Fruit fly (Drosophila melanogaster) whole organism, embryonic: ENCODE measurements around the gene Uba2.

ENCODE experiments used
- Abd-B ChIP-seq: fragments of 200-800 bp; sonication (Bioruptor generic); optimal IDR thresholded peaks from 2 replicates; lab custom pipeline; 2018; ENCODE audit warnings: missing biosample characterization, mild to moderate bottlenecking, missing genetic modification characterization, moderate library complexity
- Bteb2 ChIP-seq: fragments of 200-800 bp; sonication (Bioruptor generic); optimal IDR thresholded peaks from 2 replicates; lab custom pipeline; 2016; ENCODE audit warnings: missing biosample characterization, missing genetic modification characterization
- CG10267 ChIP-seq: fragments of 200-800 bp; sonication (Bioruptor generic); optimal IDR thresholded peaks from 2 replicates; lab custom pipeline; 2018; ENCODE audit warnings: missing biosample characterization, mild to moderate bottlenecking, missing genetic modification characterization, moderate library complexity
- CG10654 ChIP-seq: fragments of 200-800 bp; sonication (Bioruptor generic); optimal IDR thresholded peaks from 2 replicates; lab custom pipeline; 2016; ENCODE audit warnings: missing biosample characterization, missing genetic modification characterization
- CG11695 ChIP-seq: fragments of 200-800 bp; sonication (Bioruptor generic); IDR thresholded peaks from 3 replicates; pipeline ENCODE4 v1.3.6; 2022; ENCODE audit warnings: missing biosample characterization, missing genetic modification characterization
- CG13287 ChIP-seq: fragments of 200-800 bp; sonication (Bioruptor generic); IDR thresholded peaks from 2 replicates; pipeline ENCODE4 v1.3.6; 2022; ENCODE audit warnings: missing biosample characterization, missing genetic modification characterization; ENCODE audit not compliant: partially characterized antibody
- CG13424 ChIP-seq: fragments of 200-800 bp; sonication (Bioruptor generic); optimal IDR thresholded peaks from 2 replicates; lab custom pipeline; 2019; ENCODE audit warnings: missing biosample characterization, mild to moderate bottlenecking, missing genetic modification characterization, moderate library complexity
- CG13624 ChIP-seq: fragments of 200-800 bp; sonication (Bioruptor generic); optimal IDR thresholded peaks from 2 replicates; lab custom pipeline; 2016; ENCODE audit warnings: missing biosample characterization, missing genetic modification characterization
- CG14014 ChIP-seq: fragments of 200-800 bp; sonication (Bioruptor generic); IDR thresholded peaks from 2 replicates; pipeline ENCODE4 v1.3.6; 2022; ENCODE audit warnings: missing biosample characterization, missing genetic modification characterization
- CG14441 ChIP-seq: fragments of 200-800 bp; sonication (Bioruptor generic); IDR thresholded peaks from 2 replicates; pipeline ENCODE4 v1.3.6; 2022; ENCODE audit warnings: missing biosample characterization, missing genetic modification characterization
- CG14710 ChIP-seq: fragments of 200-800 bp; sonication (Bioruptor generic); optimal IDR thresholded peaks from 3 replicates; lab custom pipeline; 2019; ENCODE audit warnings: missing biosample characterization, mild to moderate bottlenecking, missing genetic modification characterization, moderate library complexity
- CG14860 ChIP-seq: fragments of 200-800 bp; sonication (Bioruptor generic); IDR thresholded peaks from 3 replicates; pipeline ENCODE4 v1.3.6; 2022; ENCODE audit warnings: missing biosample characterization, missing genetic modification characterization; ENCODE audit not compliant: partially characterized antibody
- CG15011 ChIP-seq: fragments of 200-800 bp; sonication (Bioruptor generic); optimal IDR thresholded peaks from 3 replicates; lab custom pipeline; 2018; ENCODE audit warnings: missing biosample characterization, mild to moderate bottlenecking, missing genetic modification characterization
- CG17328 ChIP-seq: fragments of 200-800 bp; sonication (Bioruptor generic); IDR thresholded peaks from 2 replicates; pipeline ENCODE4 v1.3.6; 2022; ENCODE audit warnings: missing biosample characterization, missing genetic modification characterization
- CG18262 ChIP-seq: fragments of 200-800 bp; optimal IDR thresholded peaks from 3 replicates; lab custom pipeline; 2019; ENCODE audit warnings: missing biosample characterization, mild to moderate bottlenecking, missing genetic modification characterization, moderate library complexity
- CG2202 ChIP-seq: fragments of 200-800 bp; sonication (Bioruptor generic); optimal IDR thresholded peaks from 2 replicates; lab custom pipeline; 2018; ENCODE audit warnings: missing biosample characterization, mild to moderate bottlenecking, missing genetic modification characterization
- CG2712 ChIP-seq: fragments of 200-800 bp; optimal IDR thresholded peaks from 3 replicates; lab custom pipeline; 2019; ENCODE audit warnings: missing biosample characterization, mild to moderate bottlenecking, missing genetic modification characterization, moderate library complexity
- CG3847 ChIP-seq: fragments of 200-800 bp; sonication (Bioruptor generic); IDR thresholded peaks from 2 replicates; pipeline ENCODE4 v1.3.6; 2022; ENCODE audit warnings: missing biosample characterization, missing genetic modification characterization
- CG4360 ChIP-seq: fragments of 200-800 bp; sonication (Bioruptor generic); IDR thresholded peaks from 2 replicates; pipeline ENCODE4 v1.3.6; 2022; ENCODE audit warnings: missing biosample characterization, missing genetic modification characterization
- CG6791 ChIP-seq: fragments of 200-800 bp; sonication (Bioruptor generic); IDR thresholded peaks from 3 replicates; pipeline ENCODE4 v1.3.6; 2022; ENCODE audit warnings: missing biosample characterization, missing genetic modification characterization; ENCODE audit not compliant: partially characterized antibody
- CG6854 ChIP-seq: fragments of 200-800 bp; sonication (Bioruptor generic); optimal IDR thresholded peaks from 3 replicates; lab custom pipeline; 2017; ENCODE audit warnings: missing biosample characterization, mild to moderate bottlenecking, missing genetic modification characterization
- CG7839 ChIP-seq: fragments of 200-800 bp; sonication (Bioruptor generic); optimal IDR thresholded peaks from 3 replicates; lab custom pipeline; 2018; ENCODE audit warnings: missing biosample characterization, mild to moderate bottlenecking, missing genetic modification characterization, moderate library complexity
- CG8388 ChIP-seq: fragments of 200-800 bp; sonication (Bioruptor generic); optimal IDR thresholded peaks from 2 replicates; lab custom pipeline; 2019; ENCODE audit warnings: missing biosample characterization, mild to moderate bottlenecking, missing genetic modification characterization, moderate library complexity
- CG8944 ChIP-seq: fragments of 200-800 bp; sonication (Bioruptor generic); optimal IDR thresholded peaks from 3 replicates; lab custom pipeline; 2016; ENCODE audit warnings: missing biosample characterization, missing genetic modification characterization
- CG9437 ChIP-seq: fragments of 200-800 bp; sonication (Bioruptor generic); optimal IDR thresholded peaks from 2 replicates; lab custom pipeline; 2018; ENCODE audit warnings: missing biosample characterization, mild to moderate bottlenecking, missing genetic modification characterization
- CG9727 ChIP-seq: fragments of 200-800 bp; sonication (Bioruptor generic); optimal IDR thresholded peaks from 3 replicates; lab custom pipeline; 2017; ENCODE audit warnings: missing biosample characterization, mild to moderate bottlenecking, missing genetic modification characterization
- Dek ChIP-seq: fragments of 200-800 bp; sonication (Bioruptor generic); optimal IDR thresholded peaks from 3 replicates; lab custom pipeline; 2019; ENCODE audit warnings: missing biosample characterization, mild to moderate bottlenecking, missing genetic modification characterization, moderate library complexity
- Dip2 ChIP-seq: fragments of 200-800 bp; sonication (Bioruptor generic); IDR thresholded peaks from 2 replicates; pipeline ENCODE4 v1.3.6; 2022; ENCODE audit warnings: missing biosample characterization, missing genetic modification characterization
- Fer1 ChIP-seq: fragments of 200-800 bp; sonication (Bioruptor generic); optimal IDR thresholded peaks from 2 replicates; lab custom pipeline; 2017; ENCODE audit warnings: missing biosample characterization, mild to moderate bottlenecking, missing genetic modification characterization
- Gug ChIP-seq: fragments of 200-800 bp; sonication (Bioruptor generic); IDR thresholded peaks from 4 replicates; pipeline ENCODE4 v1.3.6; 2022; ENCODE audit warnings: missing biosample characterization, missing genetic modification characterization
- Mes4 ChIP-seq: fragments of 200-800 bp; sonication (Bioruptor generic); optimal IDR thresholded peaks from 2 replicates; lab custom pipeline; 2016; ENCODE audit warnings: missing biosample characterization, missing genetic modification characterization
- Ptx1 ChIP-seq: fragments of 200-800 bp; sonication (Bioruptor generic); IDR thresholded peaks from 2 replicates; pipeline ENCODE4 v1.3.6; 2022; ENCODE audit warnings: missing biosample characterization, missing genetic modification characterization
- Xrp1 ChIP-seq: fragments of 200-800 bp; sonication (Bioruptor generic); IDR thresholded peaks from 2 replicates; pipeline ENCODE4 v1.3.6; 2022; ENCODE audit warnings: missing biosample characterization, missing genetic modification characterization
- abd-A ChIP-seq: fragments of 200-800 bp; sonication (Bioruptor generic); optimal IDR thresholded peaks from 3 replicates; lab custom pipeline; 2019; ENCODE audit warnings: missing biosample characterization, mild to moderate bottlenecking, missing genetic modification characterization, moderate library complexity
- ato ChIP-seq: fragments of 200-800 bp; sonication (Bioruptor generic); IDR thresholded peaks from 2 replicates; pipeline ENCODE4 v1.3.6; 2022; ENCODE audit warnings: missing biosample characterization, missing genetic modification characterization; ENCODE audit not compliant: partially characterized antibody
- bbx ChIP-seq: fragments of 200-800 bp; sonication (Bioruptor generic); IDR thresholded peaks from 2 replicates; pipeline ENCODE4 v1.3.6; 2022; ENCODE audit warnings: missing biosample characterization, missing genetic modification characterization; ENCODE audit not compliant: partially characterized antibody
- btn ChIP-seq: fragments of 200-800 bp; sonication (Bioruptor generic); optimal IDR thresholded peaks from 2 replicates; lab custom pipeline; 2016; ENCODE audit warnings: missing biosample characterization, missing genetic modification characterization
- ems ChIP-seq: fragments of 200-800 bp; sonication (Bioruptor generic); optimal IDR thresholded peaks from 3 replicates; lab custom pipeline; 2016; ENCODE audit warnings: missing biosample characterization, missing genetic modification characterization
- fd102C ChIP-seq: fragments of 200-800 bp; sonication (Bioruptor generic); optimal IDR thresholded peaks from 2 replicates; lab custom pipeline; 2018; ENCODE audit warnings: missing biosample characterization, mild to moderate bottlenecking, missing genetic modification characterization, moderate library complexity
- gcm2 ChIP-seq: fragments of 200-800 bp; sonication (Bioruptor generic); optimal IDR thresholded peaks from 2 replicates; lab custom pipeline; 2016; ENCODE audit warnings: missing biosample characterization, missing genetic modification characterization
- gro ChIP-seq: fragments of 200-800 bp; sonication (Bioruptor generic); optimal IDR thresholded peaks from 2 replicates; lab custom pipeline; 2016; ENCODE audit warnings: missing biosample characterization, missing genetic modification characterization
- jing ChIP-seq: fragments of 200-800 bp; sonication (Bioruptor generic); optimal IDR thresholded peaks from 2 replicates; lab custom pipeline; 2018; ENCODE audit warnings: missing biosample characterization, mild to moderate bottlenecking, missing genetic modification characterization
- lbe ChIP-seq: fragments of 200-800 bp; sonication (Bioruptor generic); optimal IDR thresholded peaks from 2 replicates; lab custom pipeline; 2016; ENCODE audit warnings: missing biosample characterization, mild to moderate bottlenecking, missing genetic modification characterization
- pnt ChIP-seq: fragments of 200-800 bp; sonication (Bioruptor generic); optimal IDR thresholded peaks from 3 replicates; lab custom pipeline; 2016; ENCODE audit warnings: missing biosample characterization, missing genetic modification characterization
- sc ChIP-seq, 3 experiments: fragments of >200 bp in 2 of 3; fragments of 200-800 bp in 1 of 3; sonication (Bioruptor generic) in 1 of 3; optimal IDR thresholded peaks; 2 replicates in 2 of 3; 3 replicates in 1 of 3; lab custom pipeline; 2017; ENCODE audit warnings: mild to moderate bottlenecking in 1 of 3, missing biosample characterization in 1 of 3, missing genetic modification characterization in 1 of 3, missing genetic modification reagents in 1 of 3
- sd ChIP-seq: fragments of 200-800 bp; sonication (Bioruptor generic); optimal IDR thresholded peaks from 3 replicates; lab custom pipeline; 2018; ENCODE audit warnings: missing biosample characterization, mild to moderate bottlenecking, missing genetic modification characterization, moderate library complexity
- sens-2 ChIP-seq: fragments of 200-800 bp; sonication (Bioruptor generic); IDR thresholded peaks from 2 replicates; pipeline ENCODE4 v1.3.6; 2022; ENCODE audit warnings: missing biosample characterization, missing genetic modification characterization
- sna ChIP-seq: fragments of 200-800 bp; sonication (Bioruptor generic); IDR thresholded peaks from 2 replicates; pipeline ENCODE4 v1.3.6; 2022; ENCODE audit warnings: missing biosample characterization, missing genetic modification characterization; ENCODE audit not compliant: partially characterized antibody
- tgo ChIP-seq: fragments of 200-800 bp; sonication (Bioruptor generic); IDR thresholded peaks from 3 replicates; pipeline ENCODE4 v1.3.6; 2022; ENCODE audit warnings: missing biosample characterization, missing genetic modification characterization
- wor ChIP-seq: fragments of 200-800 bp; sonication (Bioruptor generic); IDR thresholded peaks from 2 replicates; pipeline ENCODE4 v1.3.6; 2022; ENCODE audit warnings: missing biosample characterization, missing genetic modification characterization
- zfh1 ChIP-seq: fragments of 200-800 bp; sonication (Bioruptor generic); IDR thresholded peaks from 3 replicates; pipeline ENCODE4 v1.3.6; 2022; ENCODE audit warnings: missing biosample characterization, missing genetic modification characterization

Uba2 gene

DNA sequence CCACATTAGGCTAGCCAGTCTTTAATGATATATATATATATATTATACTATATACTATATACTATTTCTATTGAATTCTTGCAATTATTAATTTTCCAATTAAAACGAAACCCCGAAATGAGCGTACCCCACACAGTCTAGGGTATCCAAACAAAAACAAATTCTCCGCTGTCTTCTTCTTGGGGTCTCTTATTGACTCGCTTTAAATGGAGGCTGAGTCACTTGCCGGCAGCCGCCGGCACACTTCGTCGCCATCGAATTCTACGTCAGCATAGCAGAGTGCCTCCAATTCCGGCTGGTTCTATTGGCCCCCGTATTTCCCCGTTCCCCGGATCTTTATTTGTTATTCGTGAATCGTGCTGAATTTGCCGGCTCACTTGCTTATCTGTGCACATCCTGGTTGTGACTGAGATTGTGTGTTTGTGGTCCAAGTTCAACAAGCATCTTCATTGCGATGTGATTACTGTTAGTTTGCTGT, 32.9 kb downstream of the Uba2 start (continued):
- TF ChIP-seq wor, result no peak
- no peak for TF ChIP-seq CG14014 (GFP tag; lab: Robert Waterston, UW)
- TF ChIP-seq CG8944 (GFP tag; lab: Kevin White, UChicago), result no peak
- TF ChIP-seq CG8388 (GFP tag; lab: Kevin White, UChicago), result no peak
- TF ChIP-seq CG2202 (tag; lab: Kevin White, UChicago), result no peak
- no peak for TF ChIP-seq CG10267 (tag; lab: Kevin White, UChicago)
- TF ChIP-seq CG7839 (tag; lab: Kevin White, UChicago), result peak; percentile 28
- no peak for TF ChIP-seq CG15011 (GFP tag; lab: Kevin White, UChicago)
- TF ChIP-seq ato (GFP tag; lab: Robert Waterston, UW), result no peak
- TF ChIP-seq CG14441 (GFP tag; lab: Robert Waterston, UW), result no peak
- TF ChIP-seq CG9727 (GFP tag; lab: Kevin White, UChicago), result peak; percentile 25
- peak; percentile 22 for TF ChIP-seq CG18262 (tag; lab: Kevin White, UChicago)
- TF ChIP-seq Fer1 (GFP tag; lab: Kevin White, UChicago), result no peak
- TF ChIP-seq abd-A (tag; lab: Kevin White, UChicago), result peak; percentile 18
- peak; percentile 20; the same call in 1 of the 3 replicates for TF ChIP-seq CG11695 (GFP tag; lab: Robert Waterston, UW)
- no peak for TF ChIP-seq CG9437
- no peak for TF ChIP-seq gro
- TF ChIP-seq Ptx1, result no peak
- TF ChIP-seq lbe (GFP tag; lab: Kevin White, UChicago), result no peak
- TF ChIP-seq sna (GFP tag; lab: Robert Waterston, UW), result no peak
- peak; percentile 7 for TF ChIP-seq CG13424 (tag; lab: Kevin White, UChicago)
- TF ChIP-seq CG14710 (tag; lab: Kevin White, UChicago), result no peak
- TF ChIP-seq CG3847 (GFP tag; lab: Robert Waterston, UW), result no peak
- TF ChIP-seq CG6791 (GFP tag; lab: Robert Waterston, UW), result no peak
- TF ChIP-seq CG14860 (GFP tag; lab: Robert Waterston, UW), result no peak
- no peak for TF ChIP-seq jing (GFP tag; lab: Kevin White, UChicago)
- TF ChIP-seq Mes4 (GFP tag; lab: Kevin White, UChicago), result no peak
- no peak for TF ChIP-seq bbx (GFP tag; lab: Robert Waterston, UW)
- no peak for TF ChIP-seq Bteb2 (GFP tag; lab: Kevin White, UChicago)
- TF ChIP-seq ems (GFP tag; lab: Kevin White, UChicago), result no peak
- TF ChIP-seq Dek (tag; lab: Kevin White, UChicago), result no peak
- no peak for TF ChIP-seq tgo
- TF ChIP-seq Abd-B (GFP tag; lab: Kevin White, UChicago), result no peak
- TF ChIP-seq CG13287 (GFP tag; lab: Robert Waterston, UW), result no peak
- no peak for TF ChIP-seq sens-2 (GFP tag; lab: Robert Waterston, UW)
- peak; percentile 74 for TF ChIP-seq sd
- no peak for TF ChIP-seq fd102C (GFP tag; lab: Kevin White, UChicago)
- TF ChIP-seq CG2712 (tag; lab: Kevin White, UChicago), result peak; percentile 50
- TF ChIP-seq Xrp1 (GFP tag; lab: Robert Waterston, UW), result no peak
- no peak for TF ChIP-seq btn
- TF ChIP-seq CG17328 (GFP tag; lab: Robert Waterston, UW), result no peak
- no peak for TF ChIP-seq zfh1 (GFP tag; lab: Robert Waterston, UW)
- TF ChIP-seq Gug (GFP tag; lab: Robert Waterston, UW), result no peak
- TF ChIP-seq Dip2 (GFP tag; lab: Robert Waterston, UW), result no peak
- TF ChIP-seq pnt (GFP tag; lab: Kevin White, UChicago), result no peak
- TF ChIP-seq CG13624 (GFP tag; lab: Kevin White, UChicago), result no peak
- no peak for TF ChIP-seq gcm2 (GFP tag; lab: Kevin White, UChicago)
- peak; percentile 34 for TF ChIP-seq CG6854 (GFP tag; lab: Kevin White, UChicago)
- TF ChIP-seq sc (optimal IDR thresholded peaks at IDR 0.05; lab: Kevin White, UChicago), result no peak
- TF ChIP-seq sc (GFP tag; optimal IDR thresholded peaks at IDR 0.05; lab: Kevin White, UChicago), result no peak
- TF ChIP-seq CG10654 (GFP tag; lab: Kevin White, UChicago), result no peak
- TF ChIP-seq CG4360 (GFP tag; lab: Robert Waterston, UW), result no peak
